Worm (Caenorhabditis elegans) whole organism, mixed stage, embryonic: ENCODE results near the gene srt-17.

Experiments
- M03D4.4 ChIP-seq: sonication (generic microtip); optimal IDR thresholded peaks from 2 replicates; lab custom pipeline; 2017; ENCODE audit warnings: mild to moderate bottlenecking, missing genetic modification characterization, missing compliant biosample characterization
- bed-3 ChIP-seq: fragments of 200-800 bp; sonication (Bioruptor generic); optimal IDR thresholded peaks from 3 replicates; lab custom pipeline; 2018; ENCODE audit warnings: mild to moderate bottlenecking, missing genetic modification characterization, moderate library complexity, missing compliant biosample characterization
- blmp-1 ChIP-seq: fragments of 150-350 bp; optimal IDR thresholded peaks from 2 replicates; lab custom pipeline; 2014; ENCODE audit warnings: missing biosample characterization, missing genetic modification characterization
- ceh-39 ChIP-seq: fragments of 150-350 bp; optimal IDR thresholded peaks from 2 replicates; lab custom pipeline; 2014; ENCODE audit warnings: missing biosample characterization, missing genetic modification characterization
- ceh-43 ChIP-seq: fragments of 200-800 bp; sonication (Bioruptor generic); optimal IDR thresholded peaks from 2 replicates; lab custom pipeline; 2018; ENCODE audit warnings: mild to moderate bottlenecking, missing genetic modification characterization, moderate library complexity, missing compliant biosample characterization
- cnd-1 ChIP-seq: fragments of 200-800 bp; sonication (Bioruptor generic); optimal IDR thresholded peaks from 2 replicates; lab custom pipeline; 2018; ENCODE audit warnings: mild to moderate bottlenecking, missing genetic modification characterization, missing compliant biosample characterization
- drap-1 ChIP-seq: fragments of 200-800 bp; sonication (Bioruptor generic); optimal IDR thresholded peaks from 3 replicates; lab custom pipeline; 2018; ENCODE audit warnings: mild to moderate bottlenecking, missing genetic modification characterization, missing compliant biosample characterization
- elt-1 ChIP-seq: sonication (generic microtip); optimal IDR thresholded peaks from 2 replicates; lab custom pipeline; 2017; ENCODE audit warnings: missing genetic modification characterization, mild to moderate bottlenecking, missing compliant biosample characterization, antibody characterized with exemption, moderate library complexity, borderline replicate concordance; ENCODE audit not compliant: insufficient read depth
- elt-3 ChIP-seq: fragments of 150-350 bp; optimal IDR thresholded peaks from 2 replicates; lab custom pipeline; 2014; ENCODE audit warnings: missing biosample characterization, missing genetic modification characterization
- flh-1 ChIP-seq: fragments of 200-800 bp; sonication (Bioruptor generic); optimal IDR thresholded peaks from 2 replicates; lab custom pipeline; 2018; ENCODE audit warnings: mild to moderate bottlenecking, missing genetic modification characterization, moderate library complexity, missing compliant biosample characterization
- ham-2 ChIP-seq: fragments of 200-800 bp; sonication (Bioruptor generic); optimal IDR thresholded peaks from 2 replicates; lab custom pipeline; 2018; ENCODE audit warnings: mild to moderate bottlenecking, missing genetic modification characterization, missing compliant biosample characterization
- hlh-1 ChIP-seq: fragments of 150-350 bp; optimal IDR thresholded peaks from 2 replicates; lab custom pipeline; 2014; ENCODE audit warnings: missing biosample characterization, missing genetic modification reagents, missing genetic modification characterization
- lin-32 ChIP-seq: fragments of 200-800 bp; sonication (Bioruptor generic); optimal IDR thresholded peaks from 2 replicates; lab custom pipeline; 2018; ENCODE audit warnings: mild to moderate bottlenecking, missing genetic modification characterization, missing compliant biosample characterization
- lsy-2 ChIP-seq: fragments of 150-350 bp; optimal IDR thresholded peaks from 2 replicates; lab custom pipeline; 2014; ENCODE audit warnings: missing biosample characterization, missing genetic modification characterization
- mab-5 ChIP-seq: fragments of 150-350 bp; optimal IDR thresholded peaks from 2 replicates; lab custom pipeline; 2014; ENCODE audit warnings: missing biosample characterization, missing genetic modification characterization
- mep-1 ChIP-seq: fragments of 150-350 bp; optimal IDR thresholded peaks from 2 replicates; lab custom pipeline; 2017; ENCODE audit warnings: missing biosample characterization, missing genetic modification reagents, missing genetic modification characterization, inconsistent platforms
- mls-2 ChIP-seq: sonication (generic microtip); optimal IDR thresholded peaks from 2 replicates; lab custom pipeline; 2016; ENCODE audit warnings: mild to moderate bottlenecking, missing genetic modification characterization, moderate library complexity, missing compliant biosample characterization
- nhr-12 ChIP-seq: fragments of 150-350 bp; optimal IDR thresholded peaks from 2 replicates; lab custom pipeline; 2014; ENCODE audit warnings: missing biosample characterization, missing genetic modification characterization
- nhr-2 ChIP-seq: fragments of 150-350 bp; optimal IDR thresholded peaks from 2 replicates; lab custom pipeline; 2014; ENCODE audit warnings: missing biosample characterization, missing genetic modification characterization
- nhr-237 ChIP-seq: fragments of 150-350 bp; optimal IDR thresholded peaks from 2 replicates; lab custom pipeline; 2014; ENCODE audit warnings: missing biosample characterization, missing genetic modification characterization
- nhr-28 ChIP-seq: fragments of 150-350 bp; optimal IDR thresholded peaks from 2 replicates; lab custom pipeline; 2014; ENCODE audit warnings: missing biosample characterization, missing genetic modification characterization
- nhr-76 ChIP-seq: sonication (generic microtip); optimal IDR thresholded peaks from 2 replicates; lab custom pipeline; 2017; ENCODE audit warnings: missing biosample characterization, missing genetic modification characterization
- pha-4 ChIP-seq: fragments of 150-350 bp; optimal IDR thresholded peaks from 2 replicates; lab custom pipeline; 2018; ENCODE audit warnings: missing biosample characterization, missing genetic modification reagents, missing genetic modification characterization
- tbx-8 ChIP-seq: fragments of 200-800 bp; sonication (Bioruptor generic); optimal IDR thresholded peaks from 2 replicates; lab custom pipeline; 2018; ENCODE audit warnings: mild to moderate bottlenecking, missing genetic modification characterization, moderate library complexity, missing compliant biosample characterization
- unc-120 ChIP-seq: sonication (generic microtip); optimal IDR thresholded peaks from 2 replicates; lab custom pipeline; 2017; ENCODE audit warnings: missing genetic modification characterization, missing compliant biosample characterization; ENCODE audit not compliant: poor library complexity, severe bottlenecking
- unc-39 ChIP-seq: fragments of 150-350 bp; optimal IDR thresholded peaks from 2 replicates; lab custom pipeline; 2014; ENCODE audit warnings: missing biosample characterization, missing genetic modification characterization
- unc-62 ChIP-seq: fragments of 150-350 bp; optimal IDR thresholded peaks from 2 replicates; lab custom pipeline; 2014; ENCODE audit warnings: missing biosample characterization, missing genetic modification reagents, missing genetic modification characterization
- zip-8 ChIP-seq: fragments of 150-350 bp; optimal IDR thresholded peaks from 2 replicates; lab custom pipeline; 2014; ENCODE audit warnings: missing biosample characterization, missing genetic modification characterization
- ztf-11 ChIP-seq: fragments of 150-350 bp; optimal IDR thresholded peaks from 2 replicates; lab custom pipeline; 2014; ENCODE audit warnings: missing biosample characterization, missing genetic modification characterization

The srt-17 gene

DNA sequence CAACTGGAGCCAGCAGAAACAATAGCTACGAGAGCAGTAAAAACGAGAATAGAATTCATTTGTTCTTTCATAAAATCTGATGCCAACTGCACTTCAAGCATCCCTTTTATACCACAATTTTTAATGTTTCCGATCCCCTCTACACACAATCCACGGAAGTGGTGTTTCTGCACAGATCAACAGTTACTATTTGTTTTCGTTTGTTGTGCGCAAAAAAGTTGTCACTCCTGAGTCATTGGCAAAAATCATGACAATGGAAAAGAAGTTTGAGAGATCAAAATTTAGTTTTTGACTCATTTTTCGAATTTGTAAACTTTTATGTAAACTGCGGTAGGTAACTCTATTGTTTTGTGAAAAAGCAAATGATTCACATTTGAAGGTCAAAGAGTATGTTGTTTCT is 20.7 kb downstream of the srt-17 start, which contains the start of gene srlf-37:
Gene srlf-37, minus strand, starts transcription at position 101 of the 400 bp plus-strand sequence.
- no peak for TF ChIP-seq zip-8 (tag; lab: Kevin White, UChicago)
- TF ChIP-seq mep-1 (tag; lab: Kevin White, UChicago): no peak
- TF ChIP-seq bed-3 (GFP tag; lab: Kevin White, UChicago): no peak
- no peak for TF ChIP-seq mls-2
- TF ChIP-seq ceh-39 (tag; lab: Kevin White, UChicago): no peak
- no peak for TF ChIP-seq lsy-2 (tag; lab: Kevin White, UChicago)
- no peak for TF ChIP-seq nhr-28 (tag; lab: Kevin White, UChicago)
- no peak for TF ChIP-seq elt-1 (tag; lab: Kevin White, UChicago)
- TF ChIP-seq unc-62 (GFP tag; lab: Kevin White, UChicago): no peak
- no peak for TF ChIP-seq ham-2 (GFP tag; lab: Kevin White, UChicago)

DNA sequence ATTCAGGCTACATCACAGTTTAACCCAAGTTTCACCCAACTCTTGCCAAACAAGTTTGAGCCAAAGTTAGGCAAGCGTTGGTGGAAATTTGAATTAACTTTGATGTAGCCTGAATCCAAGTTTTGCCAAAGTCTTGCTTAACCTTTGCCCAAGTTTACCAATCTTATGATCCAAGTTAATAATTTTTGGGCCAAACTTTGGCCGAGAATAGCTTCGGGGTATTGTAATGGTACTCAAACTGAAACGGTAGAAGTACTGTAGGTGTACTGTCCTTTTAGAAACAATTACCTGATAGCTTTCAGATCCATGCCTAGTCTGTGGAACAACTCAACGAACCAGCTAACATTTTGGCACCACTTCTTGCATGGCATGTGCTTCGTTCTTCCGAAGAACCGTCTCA is 24.6 kb downstream of the srt-17 start, which contains the start of gene nhr-251:
Gene nhr-251, plus strand, starts transcription at position 301 of the 400 bp plus-strand sequence.
- TF ChIP-seq mab-5 (tag; lab: Kevin White, UChicago) (no peak), nhr-237 (tag; lab: Kevin White, UChicago) (no peak), zip-8 (tag; lab: Kevin White, UChicago) (no peak), ztf-11 (no peak), lin-32 (no peak), elt-3 (no peak), ceh-39 (tag; lab: Kevin White, UChicago) (no peak), nhr-2 (tag; lab: Kevin White, UChicago) (no peak), tbx-8 (no peak), M03D4.4 (tag; lab: Kevin White, UChicago) (no peak)

DNA sequence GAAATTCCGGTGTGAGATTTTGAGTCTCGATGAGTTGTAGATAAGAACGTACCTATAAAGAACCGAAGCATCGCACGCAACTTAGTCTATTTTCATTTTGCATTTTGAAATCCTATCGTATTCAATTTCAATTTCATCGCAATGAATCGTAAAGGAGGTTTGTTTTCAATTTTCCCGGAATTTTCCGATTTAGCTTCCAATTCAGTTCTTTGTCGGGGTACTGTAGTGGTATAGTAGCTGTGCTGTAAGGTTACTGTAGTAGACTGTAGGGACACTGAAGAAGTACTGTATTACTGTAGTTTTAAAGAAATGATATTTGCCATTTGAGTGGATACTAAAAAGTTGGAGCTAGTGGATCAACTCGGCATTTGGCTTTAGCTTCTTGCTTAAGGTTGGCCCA is 25.0 kb downstream of the srt-17 start:
- TF ChIP-seq mab-5 (tag; lab: Kevin White, UChicago) (no peak), lin-32 (no peak), unc-62 (GFP tag; lab: Kevin White, UChicago) (no peak), nhr-2 (tag; lab: Kevin White, UChicago) (no peak), mep-1 (tag; lab: Kevin White, UChicago) (no peak), M03D4.4 (tag; lab: Kevin White, UChicago) (no peak), ham-2 (GFP tag; lab: Kevin White, UChicago) (no peak), nhr-12 (tag; lab: Kevin White, UChicago) (no peak)

DNA sequence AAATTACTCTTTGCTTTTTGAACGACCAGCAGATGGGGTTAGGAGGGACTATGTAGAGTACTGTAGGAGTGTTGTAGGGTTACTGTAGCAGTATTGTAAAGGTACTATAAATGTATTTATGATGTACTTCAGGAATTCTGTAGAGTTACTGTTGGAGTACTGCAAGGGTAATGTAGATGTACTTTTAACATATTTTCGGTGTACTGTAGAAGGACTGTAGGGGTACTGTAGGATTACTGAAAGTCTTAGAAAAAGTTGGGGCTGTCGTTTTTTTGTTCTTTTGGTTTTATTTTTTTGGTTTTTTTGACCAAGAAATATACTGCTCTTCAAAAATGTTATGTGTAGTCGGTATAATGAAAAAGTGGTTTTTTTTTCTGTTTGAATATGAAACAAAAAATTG is 26.2 kb downstream of the srt-17 start:
- no peak for TF ChIP-seq M03D4.4 (tag; lab: Kevin White, UChicago)
- TF ChIP-seq nhr-76: no peak
- no peak for TF ChIP-seq cnd-1 (tag; lab: Kevin White, UChicago)
- no peak for TF ChIP-seq ceh-39 (tag; lab: Kevin White, UChicago)

DNA sequence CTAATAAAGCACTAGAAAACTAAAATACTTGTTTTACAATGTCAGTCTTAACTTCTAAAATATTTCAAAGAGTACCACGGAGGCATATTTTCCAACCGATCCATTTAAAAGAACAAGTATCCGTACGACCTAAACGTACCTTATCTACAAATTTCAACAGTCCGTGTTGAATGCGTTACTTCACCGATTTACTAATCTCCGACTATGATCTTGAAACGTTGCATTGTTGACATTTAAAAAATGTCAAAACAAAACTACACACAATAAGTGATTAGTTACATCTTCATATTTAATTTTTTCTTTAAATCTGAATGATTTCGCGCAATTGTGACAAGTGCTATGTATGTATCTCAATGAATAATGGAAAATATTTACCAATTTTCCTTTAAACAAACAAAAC is 27.0 kb downstream of the srt-17 start:
- TF ChIP-seq nhr-237 (tag; lab: Kevin White, UChicago): no peak
- no peak for TF ChIP-seq unc-39
- TF ChIP-seq unc-62 (GFP tag; lab: Kevin White, UChicago): no peak
- no peak for TF ChIP-seq nhr-2 (tag; lab: Kevin White, UChicago)

DNA sequence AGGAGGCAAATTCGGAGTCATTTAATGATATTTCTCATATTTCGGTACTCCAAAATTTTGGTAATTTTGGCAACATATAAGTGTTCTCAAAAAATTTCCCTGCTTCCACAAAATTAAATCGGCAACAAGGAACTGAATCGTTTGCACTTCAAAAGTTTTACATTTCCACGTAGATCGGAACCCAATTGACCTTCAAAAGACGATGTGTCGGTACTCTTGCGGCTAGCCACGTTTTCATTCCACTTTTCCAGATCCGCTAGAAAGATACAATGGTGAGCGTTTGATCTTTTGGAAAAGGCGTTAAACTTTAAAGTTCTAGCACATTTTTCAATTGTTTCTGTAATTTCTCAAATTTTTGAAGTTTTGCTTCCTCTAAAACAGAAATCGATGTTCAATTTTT is 27.9 kb downstream of the srt-17 start:
- TF ChIP-seq pha-4 (tag; lab: Kevin White, UChicago) (no peak), ham-2 (GFP tag; lab: Kevin White, UChicago) (no peak), unc-120 (tag; lab: Kevin White, UChicago) (no peak), flh-1 (GFP tag; lab: Kevin White, UChicago) (no peak), cnd-1 (tag; lab: Kevin White, UChicago) (no peak), drap-1 (GFP tag; lab: Kevin White, UChicago) (no peak), hlh-1 (tag; lab: Kevin White, UChicago) (no peak), M03D4.4 (tag; lab: Kevin White, UChicago) (no peak), zip-8 (tag; lab: Kevin White, UChicago) (no peak), ceh-43 (no peak), ceh-39 (tag; lab: Kevin White, UChicago) (no peak), elt-1 (tag; lab: Kevin White, UChicago) (no peak), blmp-1 (tag; lab: Kevin White, UChicago) (no peak)
